Fruit fly (Drosophila melanogaster): ENCODE measurements around the gene baz.
A peak's percentile ranks its signal among the peaks of the same experiment; 100 is the strongest.

The baz gene

dm6 chrX:17160396-17161040, 712 bp downstream of the baz start (continued):
- TF ChIP-seq Lpt (GFP tag; optimal IDR thresholded peaks at IDR 0.05) (no peak), CG34406 (GFP tag; optimal IDR thresholded peaks at IDR 0.05) (no peak), Ets21C (GFP tag; optimal IDR thresholded peaks at IDR 0.05) (no peak), Eip78C (GFP tag) (peak; percentile 51), salr (GFP tag; optimal IDR thresholded peaks at IDR 0.05) (no peak), fkh (GFP tag; optimal IDR thresholded peaks at IDR 0.05) (peak; percentile 67), CG6276 (GFP tag; optimal IDR thresholded peaks at IDR 0.05) (no peak), CG11762 (GFP tag; optimal IDR thresholded peaks at IDR 0.05; ENCODE audit: insufficient read depth) (no peak), Hr39 (GFP tag; optimal IDR thresholded peaks at IDR 0.05) (no peak), acj6 (GFP tag; optimal IDR thresholded peaks at IDR 0.05) (no peak), CG6792 (GFP tag; optimal IDR thresholded peaks at IDR 0.05) (no peak), ss (GFP tag; optimal IDR thresholded peaks at IDR 0.05) (peak in 1 of 2 experiments; percentile 32), CG32006 (GFP tag; optimal IDR thresholded peaks at IDR 0.05) (no peak), pdm3 (GFP tag; optimal IDR thresholded peaks at IDR 0.05) (no peak), Eip75B (GFP tag; optimal IDR thresholded peaks at IDR 0.05) (no peak), CG8119 (GFP tag; IDR thresholded peaks at IDR 0.05) (0 out of 3 replicates have a peak, but pooled peaks have one; percentile 14), CG16779 (tag; optimal IDR thresholded peaks at IDR 0.05) (no peak), CG9139 (GFP tag; optimal IDR thresholded peaks at IDR 0.05) (no peak), CG4318 (GFP tag; optimal IDR thresholded peaks at IDR 0.05) (no peak)

- TF ChIP-seq Sox102F (GFP tag; optimal IDR thresholded peaks at IDR 0.05) (no peak), svp (GFP tag) (peak; percentile 61)
Measured at dm6 chrX:17162446-17163013, 2.7 kb downstream of the baz start.

- no peak for TF ChIP-seq achi (GFP tag; optimal IDR thresholded peaks at IDR 0.05)
- no peak for TF ChIP-seq CG34406 (GFP tag; optimal IDR thresholded peaks at IDR 0.05)
- TF ChIP-seq CG1621 (tag; optimal IDR thresholded peaks at IDR 0.05) = no peak
- TF ChIP-seq CG11294 (GFP tag; IDR thresholded peaks at IDR 0.05) = no peak
- TF ChIP-seq CG3032 (tag; optimal IDR thresholded peaks at IDR 0.05) = no peak
- no peak for TF ChIP-seq CG6276 (GFP tag; optimal IDR thresholded peaks at IDR 0.05)
Measured at dm6 chrX:17167304-17167703, 7.5 kb downstream of the baz start.

dm6 chrX:17170484-17170944, 10.7 kb downstream of the baz start:
- TF ChIP-seq ss (GFP tag; optimal IDR thresholded peaks at IDR 0.05) (peak; percentile 70 to 77), CG3919 (GFP tag; optimal IDR thresholded peaks at IDR 0.05) (peak; percentile 59), CG11294 (GFP tag; IDR thresholded peaks at IDR 0.05) (peak; percentile 57), CG1621 (tag; optimal IDR thresholded peaks at IDR 0.05) (peak; percentile 28), CG11902 (GFP tag; optimal IDR thresholded peaks at IDR 0.05) (peak; percentile 16), dsx (GFP tag; optimal IDR thresholded peaks at IDR 0.05; ENCODE audit: poor library complexity, severe bottlenecking) (peak; percentile 68), salr (GFP tag; optimal IDR thresholded peaks at IDR 0.05) (peak; percentile 5 to 51), Ets21C (GFP tag; optimal IDR thresholded peaks at IDR 0.05) (no peak), fd59A (GFP tag; optimal IDR thresholded peaks at IDR 0.05) (no peak), fd85E (GFP tag; optimal IDR thresholded peaks at IDR 0.05) (peak; percentile 47), CG7368 (GFP tag; optimal IDR thresholded peaks at IDR 0.05) (peak; percentile 25), Eip93F (GFP tag; optimal IDR thresholded peaks at IDR 0.05) (no peak), achi (GFP tag; optimal IDR thresholded peaks at IDR 0.05) (peak; percentile 76), Gug (GFP tag; IDR thresholded peaks at IDR 0.05) (peak; percentile 65), CG10669 (GFP tag; optimal IDR thresholded peaks at IDR 0.05) (peak; percentile 65), CG6792 (GFP tag; optimal IDR thresholded peaks at IDR 0.05) (peak; percentile 49), eg (GFP tag; IDR thresholded peaks at IDR 0.05) (peak; percentile 86), Eip75B (GFP tag; optimal IDR thresholded peaks at IDR 0.05) (peak; percentile 34), CG3032 (tag; optimal IDR thresholded peaks at IDR 0.05) (peak; percentile 73), CG10631 (GFP tag; optimal IDR thresholded peaks at IDR 0.05) (peak; percentile 73), vri (GFP tag; optimal IDR thresholded peaks at IDR 0.05) (peak; percentile 18), CG9139 (GFP tag; optimal IDR thresholded peaks at IDR 0.05) (peak; percentile 40), pdm3 (GFP tag; optimal IDR thresholded peaks at IDR 0.05) (peak; percentile 27), CG11762 (GFP tag; optimal IDR thresholded peaks at IDR 0.05; ENCODE audit: insufficient read depth) (no peak), CG6854 (GFP tag; optimal IDR thresholded peaks at IDR 0.05) (peak; percentile 41), Blimp-1 (GFP tag; optimal IDR thresholded peaks at IDR 0.05) (peak; percentile 4), Eip78C (GFP tag) (peak; percentile 74), Hr39 (GFP tag; optimal IDR thresholded peaks at IDR 0.05) (no peak), CG8319 (GFP tag; optimal IDR thresholded peaks at IDR 0.05) (peak; percentile 8), Sox15 (GFP tag; optimal IDR thresholded peaks at IDR 0.05) (no peak), acj6 (GFP tag; optimal IDR thresholded peaks at IDR 0.05) (peak; percentile 40), Met (GFP tag; optimal IDR thresholded peaks at IDR 0.05) (peak; percentile 37)

Data from whole organism, prepupa.